Fruit fly (Drosophila melanogaster): ENCODE measurements around the gene SelR.

Gene SelR

DNA sequence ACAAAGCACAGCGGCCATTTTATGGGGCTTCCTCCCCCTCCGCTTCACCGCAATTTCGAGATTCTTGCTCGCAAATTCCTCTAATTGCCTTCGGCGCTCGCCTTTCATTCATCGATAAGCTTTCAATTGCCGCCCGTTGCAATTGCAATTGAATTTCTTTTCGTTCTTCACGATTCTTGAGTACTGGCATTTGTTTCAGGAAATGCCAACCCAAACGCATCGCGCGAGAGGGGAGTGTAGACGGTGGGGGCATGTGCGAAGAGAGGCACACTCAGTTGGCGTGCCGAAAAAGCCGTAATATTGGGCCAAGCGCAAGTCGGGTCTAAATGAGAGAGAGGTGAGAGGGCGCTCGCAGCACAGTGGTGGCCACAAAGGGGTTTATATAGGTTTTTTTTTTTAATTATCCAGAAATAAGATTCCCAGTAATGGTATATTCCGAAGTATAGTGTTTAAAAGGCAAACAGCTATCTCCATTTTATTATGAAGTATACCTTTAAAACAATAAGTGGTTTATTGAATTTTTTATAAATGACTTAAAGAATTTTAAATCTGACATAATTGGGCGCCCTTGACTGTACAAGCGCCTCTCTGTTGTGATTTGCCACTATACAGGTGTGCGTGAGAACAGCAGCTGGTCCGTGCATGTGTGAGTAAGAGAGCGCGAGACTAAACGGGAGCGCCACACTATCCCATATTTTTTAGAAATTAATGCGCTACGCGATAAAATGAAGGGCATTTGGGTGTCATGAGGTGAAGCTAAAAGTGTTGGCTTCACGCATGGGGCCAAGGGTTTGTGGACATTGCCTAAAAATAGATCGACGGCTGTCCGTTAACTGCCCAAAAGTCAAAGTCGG lies 18.2 kb upstream of the SelR start (continued):
- peak; percentile 92 for TF ChIP-seq HmgZ (tag; optimal IDR thresholded peaks at IDR 0.05)
- TF ChIP-seq Doc2 (GFP tag; IDR thresholded peaks at IDR 0.05): peak; percentile 37; the same call in 1 of the 2 replicates
- TF ChIP-seq pum (GFP tag; optimal IDR thresholded peaks at IDR 0.05): peak; percentile 82
- peak; percentile 91 for TF ChIP-seq wdn (GFP tag; IDR thresholded peaks at IDR 0.05)
- peak; percentile 85 for TF ChIP-seq CG12155 (GFP tag; optimal IDR thresholded peaks at IDR 0.05)
- TF ChIP-seq h (optimal IDR thresholded peaks at IDR 0.05): no peak
- no peak for TF ChIP-seq CkIIα-i1 (GFP tag; IDR thresholded peaks at IDR 0.05)
- TF ChIP-seq CG9215 (GFP tag; IDR thresholded peaks at IDR 0.05): peak; percentile 91
- peak; percentile 84 for TF ChIP-seq CG15601 (tag; optimal IDR thresholded peaks at IDR 0.05)
- TF ChIP-seq Chrac-16 (GFP tag; optimal IDR thresholded peaks at IDR 0.05): peak; percentile 86
- peak; percentile 66; the same call in 2 of the 3 replicates for TF ChIP-seq CG3726 (GFP tag; IDR thresholded peaks at IDR 0.05)
- peak; percentile 98 for TF ChIP-seq CG11696 (GFP tag; IDR thresholded peaks at IDR 0.05)
- TF ChIP-seq her (GFP tag; optimal IDR thresholded peaks at IDR 0.05): peak; percentile 81
- TF ChIP-seq CG11456 (GFP tag; IDR thresholded peaks at IDR 0.05): peak; percentile 84
- TF ChIP-seq CG10959 (GFP tag; IDR thresholded peaks at IDR 0.05): 0 out of 2 replicates have a peak, but pooled peaks have one; percentile 24
- peak; percentile 52; the same call in 1 of the 2 replicates for TF ChIP-seq CG8765 (GFP tag; IDR thresholded peaks at IDR 0.05)
- peak; percentile 91 for TF ChIP-seq Side (GFP tag; optimal IDR thresholded peaks at IDR 0.05)
- peak; percentile 34; the same call in 1 of the 3 replicates for TF ChIP-seq C15 (GFP tag; IDR thresholded peaks at IDR 0.05)
- peak; percentile 81 for TF ChIP-seq rib (GFP tag; IDR thresholded peaks at IDR 0.05)
- peak; percentile 89 for TF ChIP-seq B-H2 (GFP tag; optimal IDR thresholded peaks at IDR 0.05)
- peak; percentile 75 for TF ChIP-seq CG15696 (tag; optimal IDR thresholded peaks at IDR 0.05)
- no peak for TF ChIP-seq Hr39 (optimal IDR thresholded peaks at IDR 0.05)
- TF ChIP-seq row (GFP tag; IDR thresholded peaks at IDR 0.05): peak; percentile 98
- TF ChIP-seq psq (GFP tag; optimal IDR thresholded peaks at IDR 0.05): peak; percentile 62
- peak; percentile 88 for TF ChIP-seq kni (GFP tag; optimal IDR thresholded peaks at IDR 0.05)
- peak; percentile 98 for TF ChIP-seq CG12769 (tag; optimal IDR thresholded peaks at IDR 0.05)
- TF ChIP-seq HHEX (GFP tag; optimal IDR thresholded peaks at IDR 0.05): peak; percentile 84
- peak; percentile 94 for TF ChIP-seq CG9932 (GFP tag; IDR thresholded peaks at IDR 0.05)
- peak; percentile 84 for TF ChIP-seq CG8388 (GFP tag; optimal IDR thresholded peaks at IDR 0.05)
- TF ChIP-seq peb (GFP tag; IDR thresholded peaks at IDR 0.05): peak; percentile 79
- TF ChIP-seq Sox100B (GFP tag; optimal IDR thresholded peaks at IDR 0.05): peak; percentile 89
- TF ChIP-seq pzg (GFP tag; optimal IDR thresholded peaks at IDR 0.05): no peak
- TF ChIP-seq CG13775 (GFP tag; optimal IDR thresholded peaks at IDR 0.05): peak; percentile 89
- peak; percentile 23 for TF ChIP-seq pros (GFP tag; optimal IDR thresholded peaks at IDR 0.05)
- peak; percentile 72 for TF ChIP-seq exex (tag; optimal IDR thresholded peaks at IDR 0.05)
- TF ChIP-seq CG2116 (GFP tag; optimal IDR thresholded peaks at IDR 0.05): peak; percentile 47
- peak; percentile 44; the same call in 1 of the 3 replicates for TF ChIP-seq otp (GFP tag; IDR thresholded peaks at IDR 0.05)
- peak; percentile 78 for TF ChIP-seq ssp (GFP tag; IDR thresholded peaks at IDR 0.05)
- TF ChIP-seq CG9609 (GFP tag; optimal IDR thresholded peaks at IDR 0.05): peak; percentile 70
- TF ChIP-seq sens-2 (GFP tag; IDR thresholded peaks at IDR 0.05): peak; percentile 57; the same call in 1 of the 2 replicates
- peak; percentile 49 for TF ChIP-seq CG10431 (GFP tag; optimal IDR thresholded peaks at IDR 0.05)
- TF ChIP-seq yki (optimal IDR thresholded peaks at IDR 0.05): peak; percentile 55
- no peak for TF ChIP-seq pita (GFP tag; optimal IDR thresholded peaks at IDR 0.05)
- TF ChIP-seq Hr78 (GFP tag; optimal IDR thresholded peaks at IDR 0.05): peak in 1 of 2 experiments; percentile 92
- TF ChIP-seq slp2 (GFP tag; optimal IDR thresholded peaks at IDR 0.05): peak; percentile 91
- TF ChIP-seq Aef1 (GFP tag; IDR thresholded peaks at IDR 0.05): peak; percentile 83
- peak; percentile 71 for TF ChIP-seq CG15514 (GFP tag; optimal IDR thresholded peaks at IDR 0.05)
- peak; percentile 75 for TF ChIP-seq D19A (tag; optimal IDR thresholded peaks at IDR 0.05)
- TF ChIP-seq CG5953 (GFP tag; IDR thresholded peaks at IDR 0.05): peak; percentile 9
- no peak for TF ChIP-seq mld (GFP tag; IDR thresholded peaks at IDR 0.05; ENCODE audit: partially characterized antibody)

Measured in whole organism, embryonic.